Fruit fly (Drosophila melanogaster): Measurements from ENCODE around the gene geko.

The geko gene

DNA sequence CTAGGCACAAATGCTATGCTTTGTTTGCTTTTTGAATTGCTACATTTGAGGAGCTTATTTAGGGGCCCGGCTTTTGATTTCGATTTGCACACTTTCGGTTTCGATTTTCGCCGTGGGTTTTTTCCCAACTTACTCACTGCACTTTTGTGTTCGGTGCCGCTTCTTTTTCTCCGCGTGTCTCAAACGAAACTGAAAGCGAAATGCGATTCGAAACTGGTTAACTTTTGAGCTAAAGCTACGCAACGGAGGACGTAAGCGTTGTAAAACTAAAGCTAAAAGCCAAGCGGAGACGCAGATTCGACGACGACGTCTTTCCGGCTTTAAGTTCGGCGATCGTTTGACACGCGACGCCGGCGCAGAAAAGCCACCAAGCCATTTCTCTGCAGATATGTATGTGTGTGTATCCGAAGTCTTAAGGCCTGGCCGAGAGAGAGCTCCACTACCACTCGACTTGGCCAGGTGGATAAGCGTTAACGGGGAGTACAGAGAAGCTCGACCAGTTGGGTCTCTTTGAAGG is 23.0 kb downstream of the geko start, which contains the start of gene CG13699:
Gene CG13699, minus strand, starts transcription at position 349 of the 517 bp plus-strand sequence.
- TF ChIP-seq rgr (GFP tag; optimal IDR thresholded peaks at IDR 0.05) (no peak), foxo (GFP tag; optimal IDR thresholded peaks at IDR 0.05) (no peak), ey (GFP tag; optimal IDR thresholded peaks at IDR 0.05) (no peak), Dif (GFP tag; optimal IDR thresholded peaks at IDR 0.05; ENCODE audit: partially characterized antibody) (no peak), HLH106 (tag; optimal IDR thresholded peaks at IDR 0.05) (no peak), N (GFP tag; optimal IDR thresholded peaks at IDR 0.05) (no peak), jim (GFP tag; optimal IDR thresholded peaks at IDR 0.05) (no peak), h (GFP tag; optimal IDR thresholded peaks at IDR 0.05) (no peak), Jra (GFP tag; optimal IDR thresholded peaks at IDR 0.05) (no peak), CrebA (GFP tag; optimal IDR thresholded peaks at IDR 0.05; ENCODE audit: borderline replicate concordance) (no peak), Vsx2 (GFP tag; optimal IDR thresholded peaks at IDR 0.05; ENCODE audit: partially characterized antibody) (no peak), pan (optimal IDR thresholded peaks at IDR 0.05) (no peak), OdsH (GFP tag; optimal IDR thresholded peaks at IDR 0.05) (no peak), brk (GFP tag; optimal IDR thresholded peaks at IDR 0.05) (no peak), usp (GFP tag; optimal IDR thresholded peaks at IDR 0.05) (no peak), Dfd (GFP tag; optimal IDR thresholded peaks at IDR 0.05) (no peak), dsf (GFP tag; optimal IDR thresholded peaks at IDR 0.05; ENCODE audit: borderline replicate concordance) (no peak), fru (GFP tag; optimal IDR thresholded peaks at IDR 0.05) (no peak)

dm6 chr3L:18163127-18163526 is 23.9 kb downstream of the geko start:
- no peak for TF ChIP-seq br (GFP tag; optimal IDR thresholded peaks at IDR 0.05)
- no peak for TF ChIP-seq ey (GFP tag; optimal IDR thresholded peaks at IDR 0.05)
- no peak for TF ChIP-seq Rel (GFP tag; optimal IDR thresholded peaks at IDR 0.05)
- TF ChIP-seq Rel (tag; optimal IDR thresholded peaks at IDR 0.05) = no peak
- TF ChIP-seq brk (GFP tag; optimal IDR thresholded peaks at IDR 0.05) = no peak
- no peak for TF ChIP-seq Mio (GFP tag; optimal IDR thresholded peaks at IDR 0.05)
- TF ChIP-seq Dfd (GFP tag; optimal IDR thresholded peaks at IDR 0.05) = no peak
- no peak for TF ChIP-seq Hnf4 (GFP tag; optimal IDR thresholded peaks at IDR 0.05)
- no peak for TF ChIP-seq dsf (GFP tag; optimal IDR thresholded peaks at IDR 0.05; ENCODE audit: borderline replicate concordance)
- TF ChIP-seq rgr (GFP tag; optimal IDR thresholded peaks at IDR 0.05) = no peak
- TF ChIP-seq Jra (GFP tag; optimal IDR thresholded peaks at IDR 0.05) = no peak
- TF ChIP-seq Hr78 (GFP tag; optimal IDR thresholded peaks at IDR 0.05) = no peak
- no peak for TF ChIP-seq dl (GFP tag; optimal IDR thresholded peaks at IDR 0.05; ENCODE audit: insufficient read depth in 1 of 2, partially characterized antibody in 2 of 2)
- TF ChIP-seq Vsx2 (GFP tag; optimal IDR thresholded peaks at IDR 0.05; ENCODE audit: partially characterized antibody) = no peak
- no peak for TF ChIP-seq CrebA (GFP tag; optimal IDR thresholded peaks at IDR 0.05; ENCODE audit: borderline replicate concordance)
- no peak for TF ChIP-seq sv (GFP tag; optimal IDR thresholded peaks at IDR 0.05)
- TF ChIP-seq tai (GFP tag; optimal IDR thresholded peaks at IDR 0.05) = no peak
- no peak for TF ChIP-seq lola (GFP tag; optimal IDR thresholded peaks at IDR 0.05)
- TF ChIP-seq GATAd (GFP tag; optimal IDR thresholded peaks at IDR 0.05) = no peak
- no peak for TF ChIP-seq foxo (GFP tag; optimal IDR thresholded peaks at IDR 0.05)
- no peak for TF ChIP-seq Dif (GFP tag; optimal IDR thresholded peaks at IDR 0.05; ENCODE audit: partially characterized antibody)

- no peak for TF ChIP-seq ey (GFP tag; optimal IDR thresholded peaks at IDR 0.05)
- TF ChIP-seq fru (GFP tag; optimal IDR thresholded peaks at IDR 0.05) = no peak
- no peak for TF ChIP-seq dmrt93B (GFP tag; optimal IDR thresholded peaks at IDR 0.05)
- TF ChIP-seq CG9705 (GFP tag; optimal IDR thresholded peaks at IDR 0.05) = no peak
- no peak for TF ChIP-seq Dfd (GFP tag; optimal IDR thresholded peaks at IDR 0.05)
- no peak for TF ChIP-seq woc (GFP tag; optimal IDR thresholded peaks at IDR 0.05)
These were observed 25.6 kb downstream of the geko start for dm6 chr3L:18164804-18165203.

DNA sequence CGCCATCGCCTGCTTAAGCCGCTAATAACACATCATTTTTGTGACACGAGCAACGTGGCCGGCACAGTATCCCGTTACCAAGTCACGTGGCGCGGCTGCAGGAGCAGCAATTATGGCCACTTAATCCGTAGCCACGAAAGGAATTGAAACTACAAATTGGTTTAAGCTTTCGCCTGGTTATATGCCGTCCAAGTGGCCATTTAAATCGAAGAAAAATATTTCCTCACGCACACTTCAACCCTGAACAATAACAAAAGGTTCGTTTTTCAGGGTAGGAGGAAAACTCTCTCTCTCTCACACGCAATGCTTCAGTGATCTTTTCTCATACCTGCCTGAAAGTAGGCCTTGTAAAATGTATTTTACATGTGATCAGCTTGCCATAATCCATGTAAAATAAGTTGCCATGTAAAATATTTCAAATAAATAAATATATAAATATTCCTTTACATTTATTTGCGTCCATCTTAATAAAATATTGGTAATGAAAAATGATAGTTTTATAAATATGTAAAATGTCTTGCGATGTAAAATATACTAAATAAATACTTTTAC is 27.9 kb downstream of the geko start:
- no peak for TF ChIP-seq Rel (GFP tag; optimal IDR thresholded peaks at IDR 0.05)
- TF ChIP-seq Rel (tag; optimal IDR thresholded peaks at IDR 0.05) = no peak
- TF ChIP-seq Dif (GFP tag; optimal IDR thresholded peaks at IDR 0.05; ENCODE audit: partially characterized antibody) = peak; percentile 1
- no peak for TF ChIP-seq jim (GFP tag; optimal IDR thresholded peaks at IDR 0.05)
- peak; percentile 60 for TF ChIP-seq Myc (optimal IDR thresholded peaks at IDR 0.05)
- TF ChIP-seq Hr78 (GFP tag; optimal IDR thresholded peaks at IDR 0.05) = no peak
